Fruit fly (Drosophila melanogaster): ENCODE measurements around the gene Toll-9.

Toll-9 gene

DNA sequence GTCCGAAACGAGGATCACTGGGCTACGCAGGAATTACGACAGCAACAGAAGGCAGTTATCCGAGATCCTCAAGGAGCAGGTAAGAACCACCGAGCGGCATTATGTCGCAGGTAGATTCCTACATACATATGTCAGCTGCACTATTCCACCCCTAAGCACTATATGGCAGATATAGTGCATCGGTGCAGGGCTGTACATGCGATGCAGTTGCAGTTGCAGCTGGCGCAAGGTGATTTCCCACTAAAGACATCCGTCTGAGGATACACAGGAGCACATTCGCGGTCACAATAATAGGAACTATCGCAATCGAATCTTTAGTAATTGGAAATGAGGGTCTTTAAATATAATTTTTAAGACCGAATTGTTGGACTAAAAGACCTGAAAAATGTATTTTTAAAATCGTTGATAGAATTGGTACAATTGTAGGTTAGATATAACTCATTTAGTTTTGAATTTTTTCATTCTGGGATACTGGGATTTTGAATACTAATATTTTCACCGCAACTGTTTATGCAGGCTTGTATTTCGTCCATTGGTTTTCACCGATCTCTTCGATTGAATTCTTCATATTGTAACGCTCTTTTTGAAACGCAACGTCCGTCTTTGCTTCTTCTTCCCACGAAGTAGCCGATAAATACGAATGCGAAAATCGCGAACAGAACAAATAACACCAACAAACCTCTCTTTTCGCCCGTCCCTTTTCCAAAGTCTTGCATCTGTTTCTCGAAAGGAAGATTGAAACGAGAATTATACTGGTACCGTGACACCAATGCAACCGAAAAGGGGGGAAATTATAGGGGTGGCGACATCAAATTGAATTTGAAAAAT is 36.4 kb upstream of the Toll-9 start (continued):
- TF ChIP-seq zf30C (GFP tag; optimal IDR thresholded peaks at IDR 0.05): no peak
- peak; percentile 17 for TF ChIP-seq jumu (GFP tag; optimal IDR thresholded peaks at IDR 0.05)
- peak; percentile 43 for TF ChIP-seq CG7839 (tag; optimal IDR thresholded peaks at IDR 0.05)
- no peak for TF ChIP-seq sqz (GFP tag; optimal IDR thresholded peaks at IDR 0.05)
- TF ChIP-seq Scr (GFP tag; IDR thresholded peaks at IDR 0.05; ENCODE audit: partially characterized antibody): no peak
- TF ChIP-seq sisA (GFP tag; IDR thresholded peaks at IDR 0.05): no peak
- no peak for TF ChIP-seq sr (GFP tag; IDR thresholded peaks at IDR 0.05)
- TF ChIP-seq Ada2b (GFP tag; IDR thresholded peaks at IDR 0.05): no peak
- TF ChIP-seq CG18599 (GFP tag; optimal IDR thresholded peaks at IDR 0.05): no peak
- no peak for TF ChIP-seq Dll (GFP tag; IDR thresholded peaks at IDR 0.05; ENCODE audit: partially characterized antibody)
- TF ChIP-seq CG4404 (GFP tag; IDR thresholded peaks at IDR 0.05): peak; percentile 87
- TF ChIP-seq HLH4C (GFP tag; IDR thresholded peaks at IDR 0.05; ENCODE audit: partially characterized antibody): no peak
- peak; percentile 72 for TF ChIP-seq CG18262 (tag; optimal IDR thresholded peaks at IDR 0.05)
- TF ChIP-seq CG11085 (GFP tag; IDR thresholded peaks at IDR 0.05): no peak
- TF ChIP-seq CG3065 (GFP tag; optimal IDR thresholded peaks at IDR 0.05): no peak
- no peak for TF ChIP-seq wdn (GFP tag; IDR thresholded peaks at IDR 0.05)
- no peak for TF ChIP-seq Dip2 (GFP tag; IDR thresholded peaks at IDR 0.05)
- TF ChIP-seq CG12071 (GFP tag; optimal IDR thresholded peaks at IDR 0.05): no peak
- no peak for TF ChIP-seq MTF-1 (GFP tag; optimal IDR thresholded peaks at IDR 0.05; ENCODE audit: borderline replicate concordance)
- no peak for TF ChIP-seq CG11560 (tag; IDR thresholded peaks at IDR 0.05)
- no peak for TF ChIP-seq CG1792 (GFP tag; optimal IDR thresholded peaks at IDR 0.05)
- no peak for TF ChIP-seq Poxn (GFP tag; IDR thresholded peaks at IDR 0.05)
- peak; percentile 93 for TF ChIP-seq zen (tag; optimal IDR thresholded peaks at IDR 0.05)
- TF ChIP-seq Kr (GFP tag; optimal IDR thresholded peaks at IDR 0.05): no peak
- peak; percentile 27 for TF ChIP-seq unpg (GFP tag; optimal IDR thresholded peaks at IDR 0.05)
- no peak for TF ChIP-seq Fer2 (tag; optimal IDR thresholded peaks at IDR 0.05)
- TF ChIP-seq Nf-YA (GFP tag; IDR thresholded peaks at IDR 0.05): no peak
- no peak for TF ChIP-seq Sry-β (GFP tag; optimal IDR thresholded peaks at IDR 0.05)
- no peak for TF ChIP-seq peb (GFP tag; IDR thresholded peaks at IDR 0.05)
- TF ChIP-seq maf-S (GFP tag; optimal IDR thresholded peaks at IDR 0.05): no peak
- TF ChIP-seq lab (GFP tag; optimal IDR thresholded peaks at IDR 0.05): no peak
- peak; percentile 85 for TF ChIP-seq twi (tag; optimal IDR thresholded peaks at IDR 0.05)
- TF ChIP-seq D19B (GFP tag; optimal IDR thresholded peaks at IDR 0.05): no peak
- no peak for TF ChIP-seq dm (GFP tag; optimal IDR thresholded peaks at IDR 0.05)
- TF ChIP-seq H2.0 (GFP tag; IDR thresholded peaks at IDR 0.05): no peak
- TF ChIP-seq E2f1 (GFP tag; IDR thresholded peaks at IDR 0.05): no peak
- TF ChIP-seq pnt (GFP tag; optimal IDR thresholded peaks at IDR 0.05): no peak
- TF ChIP-seq GATAe (GFP tag; conservative IDR thresholded peaks at IDR 0.05): no peak
- TF ChIP-seq CG9215 (GFP tag; IDR thresholded peaks at IDR 0.05): no peak
- no peak for TF ChIP-seq CG8359 (GFP tag; optimal IDR thresholded peaks at IDR 0.05; ENCODE audit: borderline replicate concordance)
- TF ChIP-seq CG6791 (GFP tag; IDR thresholded peaks at IDR 0.05; ENCODE audit: partially characterized antibody): 0 out of 3 replicates have a peak, but pooled peaks have one; percentile 36
- TF ChIP-seq sob (GFP tag; IDR thresholded peaks at IDR 0.05): no peak
- TF ChIP-seq kah (GFP tag; optimal IDR thresholded peaks at IDR 0.05): no peak
- TF ChIP-seq cato (GFP tag; optimal IDR thresholded peaks at IDR 0.05; ENCODE audit: borderline replicate concordance): no peak
- TF ChIP-seq H15 (GFP tag; IDR thresholded peaks at IDR 0.05): no peak
- TF ChIP-seq CG13894 (tag; optimal IDR thresholded peaks at IDR 0.05): no peak
- no peak for TF ChIP-seq toy (GFP tag; IDR thresholded peaks at IDR 0.05)
- TF ChIP-seq Camta (GFP tag; optimal IDR thresholded peaks at IDR 0.05): no peak
- peak; percentile 6 for TF ChIP-seq CG12236 (GFP tag; optimal IDR thresholded peaks at IDR 0.05)

All from whole organism, embryonic.